Worm (Caenorhabditis elegans) whole organism, midembryonic: Measurements from ENCODE around the gene lgc-26.

Experiments
- T22C8.4 ChIP-seq: fragments of 200-800 bp; sonication (Bioruptor generic); IDR thresholded peaks from 2 replicates; pipeline ENCODE4 v1.3.6; 2022; ENCODE audit warnings: missing genetic modification characterization, missing compliant biosample characterization
- cog-1 ChIP-seq: sonication (generic microtip); optimal IDR thresholded peaks from 2 replicates; lab custom pipeline; 2016; ENCODE audit warnings: missing genetic modification characterization, missing compliant biosample characterization
- flt-1 ChIP-seq: fragments of 200-800 bp; sonication (Bioruptor generic); IDR thresholded peaks from 2 replicates; pipeline ENCODE4 v1.3.6; 2022; ENCODE audit warnings: missing genetic modification characterization, missing compliant biosample characterization
- klf-2 ChIP-seq: fragments of 200-800 bp; sonication (Bioruptor generic); conservative IDR thresholded peaks from 2 replicates; pipeline ENCODE4 v1.3.6; 2022; ENCODE audit warnings: missing genetic modification reagents, missing genetic modification characterization, missing compliant biosample characterization
- med-1 ChIP-seq: sonication (generic microtip); optimal IDR thresholded peaks from 2 replicates; lab custom pipeline; 2017; ENCODE audit warnings: missing genetic modification characterization, mild to moderate bottlenecking, missing compliant biosample characterization, antibody characterized with exemption, missing genetic modification reagents; ENCODE audit not compliant: insufficient read depth
- ref-1 ChIP-seq: fragments of 200-800 bp; sonication (Bioruptor generic); conservative IDR thresholded peaks from 2 replicates; pipeline ENCODE4 v1.3.6; 2022; ENCODE audit warnings: missing genetic modification reagents, missing genetic modification characterization, missing compliant biosample characterization
- tab-1 ChIP-seq: fragments of 200-800 bp; sonication (Bioruptor generic); IDR thresholded peaks from 2 replicates; pipeline ENCODE4 v1.3.6; 2022; ENCODE audit warnings: missing genetic modification characterization, missing compliant biosample characterization
- ztf-23 ChIP-seq: fragments of 200-800 bp; sonication (Bioruptor generic); IDR thresholded peaks from 2 replicates; pipeline ENCODE4 v1.3.6; 2022; ENCODE audit warnings: missing genetic modification reagents, missing genetic modification characterization, missing compliant biosample characterization
- ztf-29 ChIP-seq: fragments of 200-800 bp; sonication (Bioruptor generic); IDR thresholded peaks from 2 replicates; pipeline ENCODE4 v1.3.6; 2022; ENCODE audit warnings: missing genetic modification reagents, missing genetic modification characterization, missing compliant biosample characterization

DNA sequence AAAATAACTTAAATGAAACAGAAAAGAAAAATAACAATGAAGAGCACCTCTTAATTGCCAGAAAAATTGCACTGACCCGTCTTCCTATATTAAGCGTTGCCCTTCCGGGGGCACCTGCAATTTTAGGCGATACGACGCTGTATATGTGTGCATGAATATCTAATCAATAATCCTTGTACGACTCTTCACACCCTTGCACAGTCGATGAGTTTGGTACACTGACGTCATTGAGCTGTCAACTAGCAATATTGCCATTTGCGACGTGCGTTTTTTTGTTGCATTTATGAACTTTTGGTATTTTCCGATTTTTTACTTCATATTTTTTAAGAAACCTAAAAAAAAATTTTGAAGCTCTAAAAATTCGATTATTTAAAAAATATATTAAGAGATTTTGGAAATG, 22.0 kb upstream of the lgc-26 start, which contains the start of gene kin-34:
- no peak for TF ChIP-seq ztf-29 (GFP tag; lab: Robert Waterston, UW)
- TF ChIP-seq flt-1 (GFP tag; lab: Robert Waterston, UW): no peak
- no peak for TF ChIP-seq ztf-23 (GFP tag; lab: Robert Waterston, UW)
- no peak for TF ChIP-seq cog-1 (tag; lab: Kevin White, UChicago)
- TF ChIP-seq klf-2: no peak
- TF ChIP-seq ref-1 (GFP tag; lab: Robert Waterston, UW): no peak
- TF ChIP-seq med-1 (GFP tag; lab: Kevin White, UChicago): no peak
- no peak for TF ChIP-seq tab-1 (GFP tag; lab: Robert Waterston, UW)
- no peak for TF ChIP-seq T22C8.4
